Fruit fly (Drosophila melanogaster): ENCODE measurements around the gene Sym.

Gene Sym

dm6 chr3R:5716755-5717309 is 25.4 kb downstream of the Sym start, which contains the start of gene cas:
Gene cas (minus strand): TSS chr3R:5716805.
- no peak for TF ChIP-seq CG31627 (GFP tag; optimal IDR thresholded peaks at IDR 0.05)
- TF ChIP-seq spab (GFP tag; optimal IDR thresholded peaks at IDR 0.05): no peak
- TF ChIP-seq CG3032 (tag; optimal IDR thresholded peaks at IDR 0.05): no peak
- no peak for TF ChIP-seq fd59A (GFP tag; optimal IDR thresholded peaks at IDR 0.05)
- no peak for TF ChIP-seq Hr39 (GFP tag; optimal IDR thresholded peaks at IDR 0.05)
- no peak for TF ChIP-seq fkh (GFP tag; optimal IDR thresholded peaks at IDR 0.05)
- no peak for TF ChIP-seq CG8632 (GFP tag; optimal IDR thresholded peaks at IDR 0.05)
- no peak for TF ChIP-seq CG8319 (GFP tag; optimal IDR thresholded peaks at IDR 0.05)
- TF ChIP-seq Smox (GFP tag; optimal IDR thresholded peaks at IDR 0.05): no peak
- TF ChIP-seq CG11902 (GFP tag; optimal IDR thresholded peaks at IDR 0.05): no peak
- no peak for TF ChIP-seq acj6 (GFP tag; optimal IDR thresholded peaks at IDR 0.05)
- TF ChIP-seq Gug (GFP tag; IDR thresholded peaks at IDR 0.05): no peak
- TF ChIP-seq Sox102F (GFP tag; optimal IDR thresholded peaks at IDR 0.05): no peak
- TF ChIP-seq cyc (GFP tag; optimal IDR thresholded peaks at IDR 0.05): no peak
- TF ChIP-seq lz (GFP tag; optimal IDR thresholded peaks at IDR 0.05): no peak
- no peak for TF ChIP-seq CG10631 (GFP tag; optimal IDR thresholded peaks at IDR 0.05)
- TF ChIP-seq eg (GFP tag; IDR thresholded peaks at IDR 0.05): no peak
- no peak for TF ChIP-seq fd85E (GFP tag; optimal IDR thresholded peaks at IDR 0.05)

- peak; percentile 24 for TF ChIP-seq CG10631 (GFP tag; optimal IDR thresholded peaks at IDR 0.05)
- no peak for TF ChIP-seq topi (GFP tag; optimal IDR thresholded peaks at IDR 0.05)
- peak; percentile 18 for TF ChIP-seq Met (GFP tag; optimal IDR thresholded peaks at IDR 0.05)
- TF ChIP-seq acj6 (GFP tag; optimal IDR thresholded peaks at IDR 0.05): peak; percentile 49
- TF ChIP-seq Blimp-1 (GFP tag; optimal IDR thresholded peaks at IDR 0.05): no peak
- peak; percentile 11 for TF ChIP-seq lz (GFP tag; optimal IDR thresholded peaks at IDR 0.05)
- TF ChIP-seq salr (GFP tag; optimal IDR thresholded peaks at IDR 0.05): peak in 1 of 2 experiments; percentile 53
- no peak for TF ChIP-seq Eip93F (GFP tag; optimal IDR thresholded peaks at IDR 0.05)
- no peak for TF ChIP-seq Sox15 (GFP tag; optimal IDR thresholded peaks at IDR 0.05)
- TF ChIP-seq CG7368 (GFP tag; optimal IDR thresholded peaks at IDR 0.05): no peak
- no peak for TF ChIP-seq fkh (GFP tag; optimal IDR thresholded peaks at IDR 0.05)
- no peak for TF ChIP-seq Hr38 (GFP tag; optimal IDR thresholded peaks at IDR 0.05)
- peak; percentile 88 for TF ChIP-seq Eip78C (GFP tag)
- TF ChIP-seq Lpt (GFP tag; optimal IDR thresholded peaks at IDR 0.05): peak; percentile 6
- TF ChIP-seq Sox102F (GFP tag; optimal IDR thresholded peaks at IDR 0.05): no peak
- TF ChIP-seq CG1621 (tag; optimal IDR thresholded peaks at IDR 0.05): no peak
- no peak for TF ChIP-seq CG3032 (tag; optimal IDR thresholded peaks at IDR 0.05)
- no peak for TF ChIP-seq CG34406 (GFP tag; optimal IDR thresholded peaks at IDR 0.05)
- no peak for TF ChIP-seq Ets96B (tag; optimal IDR thresholded peaks at IDR 0.05)
- peak; percentile 71 for TF ChIP-seq CG6276 (GFP tag; optimal IDR thresholded peaks at IDR 0.05)
- peak; percentile 32 for TF ChIP-seq CG4318 (GFP tag; optimal IDR thresholded peaks at IDR 0.05)
- TF ChIP-seq cyc (GFP tag; optimal IDR thresholded peaks at IDR 0.05): no peak
- TF ChIP-seq spab (GFP tag; optimal IDR thresholded peaks at IDR 0.05): peak; percentile 28
- TF ChIP-seq Sox14 (GFP tag; optimal IDR thresholded peaks at IDR 0.05): peak; percentile 37
- peak; percentile 10 for TF ChIP-seq Hr39 (GFP tag; optimal IDR thresholded peaks at IDR 0.05)
- TF ChIP-seq CG6163 (GFP tag; IDR thresholded peaks at IDR 0.05): peak; percentile 39; the same call in 1 of the 3 replicates
- TF ChIP-seq CG8119 (GFP tag; IDR thresholded peaks at IDR 0.05): peak; percentile 74
- TF ChIP-seq vri (GFP tag; optimal IDR thresholded peaks at IDR 0.05): no peak
- no peak for TF ChIP-seq dsx (GFP tag; optimal IDR thresholded peaks at IDR 0.05; ENCODE audit: poor library complexity, severe bottlenecking)
- TF ChIP-seq CG11762 (GFP tag; optimal IDR thresholded peaks at IDR 0.05; ENCODE audit: insufficient read depth): no peak
- TF ChIP-seq CG10669 (GFP tag; optimal IDR thresholded peaks at IDR 0.05): no peak
- peak; percentile 1 for TF ChIP-seq Smox (GFP tag; optimal IDR thresholded peaks at IDR 0.05)
- peak; percentile 82 for TF ChIP-seq CG15336 (GFP tag; IDR thresholded peaks at IDR 0.05)
- TF ChIP-seq svp (GFP tag): peak; percentile 60
- TF ChIP-seq CG8319 (GFP tag; optimal IDR thresholded peaks at IDR 0.05): no peak
- TF ChIP-seq pdm3 (GFP tag; optimal IDR thresholded peaks at IDR 0.05): peak; percentile 60
- peak; percentile 44 for TF ChIP-seq CG3919 (GFP tag; optimal IDR thresholded peaks at IDR 0.05)
- peak; percentile 35; the same call in 1 of the 2 replicates for TF ChIP-seq Gug (GFP tag; IDR thresholded peaks at IDR 0.05)
- no peak for TF ChIP-seq CG6792 (GFP tag; optimal IDR thresholded peaks at IDR 0.05)
- TF ChIP-seq CG11294 (GFP tag; IDR thresholded peaks at IDR 0.05): peak; percentile 60; the same call in 1 of the 2 replicates
- peak; percentile 25 for TF ChIP-seq CG16779 (tag; optimal IDR thresholded peaks at IDR 0.05)
- no peak for TF ChIP-seq Ets21C (GFP tag; optimal IDR thresholded peaks at IDR 0.05)
Measured at dm6 chr3R:5705469-5706067, 36.7 kb downstream of the Sym start.

Data from whole organism, prepupa.